Fruit fly (Drosophila melanogaster) Kc167 (cell line): Measurements from ENCODE around the gene CG1840.

Source experiments
- Sin3A ChIP-seq: fragments of >200 bp; optimal IDR thresholded peaks from 2 replicates; lab custom pipeline; 2018; ENCODE audit warnings: missing external identifiers
- h ChIP-seq: fragments of >200 bp; optimal IDR thresholded peaks from 3 replicates; lab custom pipeline; 2018; ENCODE audit warnings: missing external identifiers
- insv ChIP-seq: fragments of >200 bp; optimal IDR thresholded peaks from 3 replicates; lab custom pipeline; 2018; ENCODE audit warnings: missing external identifiers
- psq ChIP-seq: fragments of >200 bp; optimal IDR thresholded peaks from 2 replicates; lab custom pipeline; 2017; ENCODE audit warnings: missing external identifiers

DNA sequence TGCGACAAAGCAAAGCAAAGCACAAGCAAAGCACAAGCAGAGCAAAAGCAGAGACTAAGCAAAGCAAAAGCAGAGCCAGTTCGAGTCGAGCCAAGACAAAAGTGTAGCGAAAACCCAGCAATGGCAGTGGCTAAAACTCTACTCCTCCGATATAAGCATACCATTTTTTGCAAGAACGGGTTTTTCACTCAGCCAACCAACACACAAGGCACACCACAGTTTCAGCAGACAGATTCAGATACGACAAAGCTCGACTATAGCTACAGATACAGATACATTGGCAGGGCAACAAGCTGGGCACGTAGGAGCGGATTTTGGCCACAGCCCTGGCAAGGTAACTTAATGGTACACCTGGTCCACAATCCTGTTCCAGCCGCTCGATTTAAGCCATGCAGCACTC is 25.4 kb downstream of the CG1840 start:
- no peak for TF ChIP-seq psq (lab: Kevin White, UChicago)
- no peak for TF ChIP-seq Sin3A (lab: Kevin White, UChicago)
- no peak for TF ChIP-seq h (lab: Kevin White, UChicago)
- TF ChIP-seq insv (lab: Kevin White, UChicago), result no peak
